Worm (Caenorhabditis elegans): ENCODE measurements around the gene Y53F4B.51.

The Y53F4B.51 gene

ce11 chrII:15025599-15026164 lies 11.4 kb upstream of the Y53F4B.51 start, which contains the start of gene cmtr-1 (continued):
- no peak for TF ChIP-seq ahr-1 (tag; optimal IDR thresholded peaks at IDR 0.05)
- TF ChIP-seq dve-1 (tag; optimal IDR thresholded peaks at IDR 0.05) = peak; percentile 78
- no peak for TF ChIP-seq unc-86 (tag; optimal IDR thresholded peaks at IDR 0.05)
- TF ChIP-seq elt-4 (tag; optimal IDR thresholded peaks at IDR 0.05) = no peak

DNA sequence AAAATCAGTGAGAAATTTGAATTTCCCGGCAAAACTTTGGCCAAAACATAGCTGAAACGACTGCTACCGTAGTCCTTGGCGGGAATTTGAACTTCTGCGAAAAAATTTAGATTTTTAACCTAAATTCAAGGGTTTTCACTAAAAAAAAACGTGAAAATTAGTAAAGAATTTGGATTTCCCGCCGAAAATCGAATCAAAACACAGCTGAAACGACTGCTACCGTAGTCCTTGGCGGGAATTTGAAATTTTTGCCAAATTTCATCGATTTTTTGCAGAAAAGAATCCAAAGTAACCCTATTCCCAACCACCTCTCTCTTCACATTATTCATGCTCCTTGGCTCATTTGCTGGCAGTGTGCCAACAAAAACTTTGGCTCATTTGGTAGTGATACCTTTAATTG lies 10.9 kb upstream of the Y53F4B.51 start:
- TF ChIP-seq tbx-2 (tag; optimal IDR thresholded peaks at IDR 0.05) = no peak
- TF ChIP-seq ceh-34 (tag; optimal IDR thresholded peaks at IDR 0.05) = no peak

DNA sequence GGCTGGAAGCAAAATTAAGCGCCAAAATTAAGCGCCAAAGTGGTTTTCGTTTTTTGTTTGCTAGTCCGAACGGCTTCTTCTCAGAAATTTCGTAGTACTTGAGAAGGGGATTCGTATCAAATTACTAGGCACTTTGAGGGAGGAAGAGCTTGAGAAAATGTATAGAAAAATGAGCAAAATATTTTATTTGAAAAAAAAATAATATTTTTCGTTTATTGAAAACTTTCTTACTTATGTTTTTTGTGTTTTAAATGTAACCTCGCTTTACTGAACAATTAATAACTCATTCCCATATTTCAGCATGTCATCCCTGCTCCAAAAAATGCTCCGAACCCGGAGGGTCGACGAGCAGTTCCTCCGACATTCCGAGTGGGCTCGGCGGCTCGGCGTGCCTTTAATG lies 4.7 kb upstream of the Y53F4B.51 start, which contains the start of gene Y53F4B.12:
Y53F4B.12 (plus strand) TSS at position 301 of the 400 bp plus-strand sequence.
- no peak for TF ChIP-seq K02D7.2 (tag; optimal IDR thresholded peaks at IDR 0.05)
- no peak for TF ChIP-seq dve-1 (tag; optimal IDR thresholded peaks at IDR 0.05)
- TF ChIP-seq ets-4 (tag; optimal IDR thresholded peaks at IDR 0.05) = no peak
- TF ChIP-seq ceh-14 (tag; optimal IDR thresholded peaks at IDR 0.05) = no peak
- no peak for TF ChIP-seq pha-2 (tag; optimal IDR thresholded peaks at IDR 0.05)
- TF ChIP-seq sox-4 (tag; optimal IDR thresholded peaks at IDR 0.05) = no peak
- no peak for TF ChIP-seq ceh-18 (tag; optimal IDR thresholded peaks at IDR 0.05)
- no peak for TF ChIP-seq pros-1 (tag; optimal IDR thresholded peaks at IDR 0.05)
- TF ChIP-seq madf-2 (tag; optimal IDR thresholded peaks at IDR 0.05) = no peak
- no peak for TF ChIP-seq ztf-16 (tag; optimal IDR thresholded peaks at IDR 0.05)
- no peak for TF ChIP-seq ahr-1 (tag; optimal IDR thresholded peaks at IDR 0.05)
- no peak for TF ChIP-seq hlh-15 (tag; optimal IDR thresholded peaks at IDR 0.05)
- no peak for TF ChIP-seq ttx-3 (tag; optimal IDR thresholded peaks at IDR 0.05)
- no peak for TF ChIP-seq hlh-8 (tag; optimal IDR thresholded peaks at IDR 0.05)
- no peak for TF ChIP-seq tbx-7 (tag; optimal IDR thresholded peaks at IDR 0.05)

DNA sequence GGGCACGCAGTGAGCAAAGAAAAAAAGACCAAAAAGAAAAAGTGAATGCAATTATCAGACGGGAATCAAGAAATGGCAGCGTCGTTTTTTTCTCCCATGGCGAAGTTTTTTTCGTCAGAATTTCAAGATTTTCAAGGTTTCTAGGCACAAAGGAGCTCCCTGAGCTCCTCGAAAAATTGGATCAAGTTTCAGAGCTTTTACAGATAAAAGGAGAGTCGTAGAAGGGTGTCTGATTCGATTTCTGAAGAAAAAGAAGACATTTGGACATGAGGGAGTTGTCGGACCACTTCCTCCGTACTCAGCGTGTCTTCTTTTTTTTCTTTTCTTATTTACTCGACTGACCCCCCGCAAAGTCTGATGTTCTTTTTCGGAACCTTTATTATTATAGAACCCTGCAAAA lies 1.4 kb upstream of the Y53F4B.51 start:
- TF ChIP-seq fax-1 (tag; optimal IDR thresholded peaks at IDR 0.05) (no peak), unc-42 (tag; optimal IDR thresholded peaks at IDR 0.05) (peak; percentile 55), ceh-9 (tag; optimal IDR thresholded peaks at IDR 0.05) (no peak), C38D4.7 (GFP tag; optimal IDR thresholded peaks at IDR 0.05) (no peak)

- peak; percentile 20 for TF ChIP-seq ref-2 (tag; optimal IDR thresholded peaks at IDR 0.05)
- peak; percentile 37 for TF ChIP-seq C08G9.2 (tag; optimal IDR thresholded peaks at IDR 0.05)
- peak; percentile 62 for TF ChIP-seq unc-42 (tag; optimal IDR thresholded peaks at IDR 0.05)
- TF ChIP-seq pros-1 (tag; optimal IDR thresholded peaks at IDR 0.05) = peak; percentile 6
- no peak for TF ChIP-seq pha-4 (tag; optimal IDR thresholded peaks at IDR 0.05)
- no peak for TF ChIP-seq sox-2 (GFP tag; IDR thresholded peaks at IDR 0.05)
- peak; percentile 41 for TF ChIP-seq rnt-1 (tag; optimal IDR thresholded peaks at IDR 0.05)
- peak; percentile 7 for TF ChIP-seq sox-4 (tag; optimal IDR thresholded peaks at IDR 0.05)
- peak; percentile 29 for TF ChIP-seq ceh-18 (tag; optimal IDR thresholded peaks at IDR 0.05)
- TF ChIP-seq hlh-13 (GFP tag; optimal IDR thresholded peaks at IDR 0.05) = no peak
- TF ChIP-seq mec-3 (tag; optimal IDR thresholded peaks at IDR 0.05; ENCODE audit: borderline replicate concordance) = no peak
- TF ChIP-seq elt-2 (tag; optimal IDR thresholded peaks at IDR 0.05) = no peak
- TF ChIP-seq pat-9 (tag; optimal IDR thresholded peaks at IDR 0.05) = peak; percentile 23
- no peak for TF ChIP-seq npax-4 (tag; optimal IDR thresholded peaks at IDR 0.05)
- no peak for TF ChIP-seq ceh-22 (tag; optimal IDR thresholded peaks at IDR 0.05)
- TF ChIP-seq nfya-1 (tag; optimal IDR thresholded peaks at IDR 0.05) = peak; percentile 71
- peak; percentile 1 for TF ChIP-seq ceh-48 (tag; optimal IDR thresholded peaks at IDR 0.05)
- TF ChIP-seq ets-4 (tag; optimal IDR thresholded peaks at IDR 0.05) = peak; percentile 30
- TF ChIP-seq K09A11.1 (tag; optimal IDR thresholded peaks at IDR 0.05; ENCODE audit: insufficient read depth) = no peak
- TF ChIP-seq ceh-9 (tag; optimal IDR thresholded peaks at IDR 0.05) = no peak
- TF ChIP-seq ceh-31 (tag; optimal IDR thresholded peaks at IDR 0.05) = peak; percentile 55
- TF ChIP-seq unc-55 (GFP tag; optimal IDR thresholded peaks at IDR 0.05) = peak; percentile 15
- TF ChIP-seq tbx-2 (tag; optimal IDR thresholded peaks at IDR 0.05) = peak; percentile 39
Measured at ce11 chrII:15010366-15011235, 3.6 kb downstream of the Y53F4B.51 start, which contains the start of the genes Y53F4B.9 and Y53F4B.11. Y53F4B.9 (minus strand) TSS chrII:15010416. Y53F4B.11 (plus strand) TSS chrII:15010748.
